Fruit fly (Drosophila melanogaster) whole organism, pupa: ENCODE measurements around the gene C1GalTA.

Source experiments
- CG10348 ChIP-seq: fragments of 200-800 bp; sonication (Bioruptor generic); IDR thresholded peaks from 2 replicates; pipeline ENCODE4 v1.3.6; 2022; ENCODE audit warnings: missing biosample characterization, missing genetic modification characterization
- CG12605 ChIP-seq: fragments of 200-800 bp; sonication (Bioruptor generic); IDR thresholded peaks from 2 replicates; pipeline ENCODE4 v1.3.6; 2022; ENCODE audit warnings: missing biosample characterization, missing genetic modification characterization
- CG13204 ChIP-seq: fragments of 200-800 bp; sonication (Bioruptor generic); optimal IDR thresholded peaks from 2 replicates; lab custom pipeline; 2018; ENCODE audit warnings: missing biosample characterization, mild to moderate bottlenecking, missing genetic modification characterization, moderate library complexity
- CG14655 ChIP-seq: fragments of 200-800 bp; sonication (Bioruptor generic); optimal IDR thresholded peaks from 3 replicates; lab custom pipeline; 2017; ENCODE audit warnings: mild to moderate bottlenecking, missing biosample characterization, missing genetic modification reagents, missing genetic modification characterization
- CG15710 ChIP-seq: fragments of 200-800 bp; sonication (Bioruptor generic); optimal IDR thresholded peaks from 2 replicates; lab custom pipeline; 2018; ENCODE audit warnings: missing biosample characterization, mild to moderate bottlenecking, missing genetic modification characterization, moderate library complexity
- CG17806 ChIP-seq: fragments of 200-800 bp; sonication (Bioruptor generic); optimal IDR thresholded peaks from 2 replicates; lab custom pipeline; 2018; ENCODE audit warnings: missing biosample characterization, mild to moderate bottlenecking, missing genetic modification characterization, moderate library complexity
- CG32121 ChIP-seq: fragments of 200-800 bp; sonication (Bioruptor generic); IDR thresholded peaks from 2 replicates; pipeline ENCODE4 v1.3.6; 2022; ENCODE audit warnings: missing biosample characterization, missing genetic modification characterization
- CG34367 ChIP-seq: fragments of 200-800 bp; sonication (Bioruptor generic); optimal IDR thresholded peaks from 2 replicates; lab custom pipeline; 2018; ENCODE audit warnings: missing biosample characterization, mild to moderate bottlenecking, missing genetic modification characterization
- CG4496 ChIP-seq: fragments of 200-800 bp; sonication (Bioruptor generic); IDR thresholded peaks from 3 replicates; pipeline ENCODE4 v1.3.6; 2022; ENCODE audit warnings: missing biosample characterization, missing genetic modification characterization
- CG8159 ChIP-seq: fragments of 200-800 bp; sonication (Bioruptor generic); optimal IDR thresholded peaks from 3 replicates; lab custom pipeline; 2018; ENCODE audit warnings: missing biosample characterization, mild to moderate bottlenecking, missing genetic modification characterization, moderate library complexity
- CG8301 ChIP-seq: fragments of 200-800 bp; sonication (Bioruptor generic); optimal IDR thresholded peaks from 2 replicates; lab custom pipeline; 2018; ENCODE audit warnings: missing biosample characterization, mild to moderate bottlenecking, missing genetic modification characterization
- CG9948 ChIP-seq: fragments of 200-800 bp; sonication (Bioruptor generic); optimal IDR thresholded peaks from 2 replicates; lab custom pipeline; 2018; ENCODE audit warnings: missing biosample characterization, mild to moderate bottlenecking, missing genetic modification characterization, moderate library complexity
- D1 ChIP-seq: fragments of 200-800 bp; sonication (Bioruptor generic); optimal IDR thresholded peaks from 2 replicates; lab custom pipeline; 2018; ENCODE audit warnings: missing biosample characterization, mild to moderate bottlenecking, missing genetic modification characterization, moderate library complexity
- EcR ChIP-seq: fragments of 200-800 bp; sonication (Bioruptor generic); optimal IDR thresholded peaks from 3 replicates; lab custom pipeline; 2019; ENCODE audit warnings: missing biosample characterization, missing genetic modification characterization, mild to moderate bottlenecking, moderate library complexity, missing genetic modification reagents
- Ets98B ChIP-seq: fragments of 200-800 bp; sonication (Bioruptor generic); IDR thresholded peaks from 2 replicates; pipeline ENCODE4 v1.3.6; 2022; ENCODE audit warnings: missing biosample characterization, missing genetic modification characterization
- Pif1A ChIP-seq: fragments of 200-800 bp; sonication (Bioruptor generic); optimal IDR thresholded peaks from 3 replicates; lab custom pipeline; 2016; ENCODE audit warnings: missing biosample characterization, missing genetic modification characterization
- Pif1B ChIP-seq: fragments of 200-800 bp; sonication (Bioruptor generic); optimal IDR thresholded peaks from 3 replicates; lab custom pipeline; 2016; ENCODE audit warnings: missing biosample characterization, missing genetic modification characterization
- Snoo ChIP-seq: fragments of 200-800 bp; sonication (Bioruptor generic); optimal IDR thresholded peaks from 3 replicates; lab custom pipeline; 2017; ENCODE audit warnings: missing biosample characterization, mild to moderate bottlenecking, missing genetic modification characterization, inconsistent platforms
- fd96Ca ChIP-seq: fragments of 200-800 bp; sonication (Bioruptor generic); IDR thresholded peaks from 3 replicates; pipeline ENCODE4 v1.3.6; 2022; ENCODE audit warnings: missing biosample characterization, missing genetic modification characterization
- gl ChIP-seq: fragments of 200-800 bp; sonication (Bioruptor generic); optimal IDR thresholded peaks from 2 replicates; lab custom pipeline; 2018; ENCODE audit warnings: missing biosample characterization, mild to moderate bottlenecking, missing genetic modification characterization
- rn ChIP-seq: fragments of 200-800 bp; sonication (Bioruptor generic); IDR thresholded peaks from 2 replicates; pipeline ENCODE4 v1.3.6; 2022; ENCODE audit warnings: missing biosample characterization, missing genetic modification characterization

C1GalTA gene

dm6 chr2L:8941736-8942337 is 9.2 kb downstream of the C1GalTA start, which contains the start of gene Argl:
Gene Argl, minus strand, starts transcription at chr2L:8942105.
- TF ChIP-seq Snoo (tag; lab: Kevin White, UChicago) (no peak), CG14655 (no peak), Pif1B (GFP tag; lab: Kevin White, UChicago) (peak; percentile 11), CG8159 (tag; lab: Kevin White, UChicago) (peak; percentile 20)

DNA sequence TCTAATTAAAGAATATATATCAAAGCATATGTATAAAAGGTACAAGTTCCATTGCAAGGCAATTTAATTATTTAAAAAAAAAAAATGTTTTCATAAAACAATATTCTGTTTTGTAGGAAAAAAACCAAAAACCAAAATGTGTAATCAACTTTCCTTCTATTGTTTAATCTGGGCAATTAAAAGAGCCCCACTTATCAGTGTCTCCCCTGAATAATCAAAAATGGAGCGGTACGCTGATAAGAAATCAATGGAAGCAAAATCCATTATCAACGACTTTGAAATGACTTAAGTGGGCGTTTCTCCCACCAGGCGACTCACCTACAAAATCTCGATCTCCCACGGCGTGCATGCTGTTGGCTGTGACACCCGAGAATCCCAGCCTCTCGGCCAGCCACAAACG is 10.3 kb downstream of the C1GalTA start:
- TF ChIP-seq Snoo (tag; lab: Kevin White, UChicago) = no peak
- TF ChIP-seq D1 (tag; lab: Kevin White, UChicago) = no peak
- no peak for TF ChIP-seq EcR (GFP tag; lab: Kevin White, UChicago)
- no peak for TF ChIP-seq Ets98B (GFP tag; lab: Robert Waterston, UW)
- TF ChIP-seq CG8301 (tag; lab: Kevin White, UChicago) = no peak
- no peak for TF ChIP-seq CG14655
- no peak for TF ChIP-seq Pif1A (GFP tag; lab: Kevin White, UChicago)

- no peak for TF ChIP-seq Pif1A (GFP tag; lab: Kevin White, UChicago)
- TF ChIP-seq fd96Ca (GFP tag; lab: Robert Waterston, UW) = no peak
- no peak for TF ChIP-seq CG17806 (tag; lab: Kevin White, UChicago)
- no peak for TF ChIP-seq Snoo (tag; lab: Kevin White, UChicago)
- TF ChIP-seq CG15710 (tag; lab: Kevin White, UChicago) = no peak
- no peak for TF ChIP-seq CG9948 (tag; lab: Kevin White, UChicago)
- TF ChIP-seq gl (tag; lab: Kevin White, UChicago) = no peak
- TF ChIP-seq CG32121 (GFP tag; lab: Robert Waterston, UW) = no peak
- TF ChIP-seq CG14655 = no peak
- TF ChIP-seq rn = no peak
- TF ChIP-seq CG34367 (tag; lab: Kevin White, UChicago) = no peak
- no peak for TF ChIP-seq EcR (GFP tag; lab: Kevin White, UChicago)
- TF ChIP-seq Ets98B (GFP tag; lab: Robert Waterston, UW) = no peak
- no peak for TF ChIP-seq CG12605 (GFP tag; lab: Robert Waterston, UW)
- no peak for TF ChIP-seq CG8301 (tag; lab: Kevin White, UChicago)
- no peak for TF ChIP-seq CG10348
- TF ChIP-seq CG13204 (GFP tag; lab: Kevin White, UChicago) = no peak
- no peak for TF ChIP-seq CG4496 (GFP tag; lab: Robert Waterston, UW)
- TF ChIP-seq Pif1B (GFP tag; lab: Kevin White, UChicago) = no peak
These were observed 13.1 kb downstream of the C1GalTA start for dm6 chr2L:8937837-8938413.

DNA sequence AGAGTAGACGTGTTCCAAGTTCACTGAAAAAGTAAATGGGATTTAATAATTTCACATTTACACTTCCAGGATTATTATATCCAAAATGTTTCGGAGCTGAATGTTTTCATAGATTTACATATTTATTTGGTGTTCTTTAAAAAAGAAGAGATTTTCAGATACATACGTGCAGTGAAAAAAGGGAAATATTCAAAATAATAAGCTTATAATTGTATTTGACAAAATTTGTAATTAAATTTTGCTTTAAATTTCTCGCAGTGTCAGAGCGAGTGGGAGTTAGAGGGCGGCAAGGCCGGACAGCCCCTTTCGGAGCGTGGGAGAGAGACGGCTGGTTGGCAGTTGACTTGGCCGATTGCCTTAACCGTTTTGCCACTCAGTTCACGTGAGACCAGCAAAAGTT is 14.0 kb downstream of the C1GalTA start, which contains the start of gene Tsp29Fb:
Tsp29Fb (plus strand) TSS at position 388 of the 400 bp plus-strand sequence.
- no peak for TF ChIP-seq CG12605 (GFP tag; lab: Robert Waterston, UW)
- no peak for TF ChIP-seq CG34367 (tag; lab: Kevin White, UChicago)
- TF ChIP-seq Ets98B (GFP tag; lab: Robert Waterston, UW) = peak; percentile 36
- peak; percentile 18 for TF ChIP-seq Pif1B (GFP tag; lab: Kevin White, UChicago)
- no peak for TF ChIP-seq CG17806 (tag; lab: Kevin White, UChicago)
- TF ChIP-seq fd96Ca (GFP tag; lab: Robert Waterston, UW) = no peak
- TF ChIP-seq gl (tag; lab: Kevin White, UChicago) = no peak
- TF ChIP-seq D1 (tag; lab: Kevin White, UChicago) = no peak
- no peak for TF ChIP-seq CG15710 (tag; lab: Kevin White, UChicago)
- TF ChIP-seq CG32121 (GFP tag; lab: Robert Waterston, UW) = no peak
- no peak for TF ChIP-seq rn
- no peak for TF ChIP-seq CG13204 (GFP tag; lab: Kevin White, UChicago)
- TF ChIP-seq EcR (GFP tag; lab: Kevin White, UChicago) = no peak
- no peak for TF ChIP-seq CG9948 (tag; lab: Kevin White, UChicago)
- TF ChIP-seq CG4496 (GFP tag; lab: Robert Waterston, UW) = 0 out of 3 replicates have a peak, but pooled peaks have one; percentile 31
- TF ChIP-seq CG14655 = no peak
- peak; percentile 48 for TF ChIP-seq Pif1A (GFP tag; lab: Kevin White, UChicago)
- peak; percentile 59 for TF ChIP-seq CG8159 (tag; lab: Kevin White, UChicago)
- TF ChIP-seq CG10348 = no peak
- no peak for TF ChIP-seq CG8301 (tag; lab: Kevin White, UChicago)
- peak; percentile 62 for TF ChIP-seq Snoo (tag; lab: Kevin White, UChicago)
- TF ChIP-seq, all 21 proteins: peak for 6

dm6 chr2L:8933710-8934242 is 17.2 kb downstream of the C1GalTA start, which contains the start of gene Tsp29Fa:
Gene Tsp29Fa, plus strand, starts transcription at chr2L:8933962.
- TF ChIP-seq fd96Ca (GFP tag; lab: Robert Waterston, UW) = no peak
- TF ChIP-seq CG9948 (tag; lab: Kevin White, UChicago) = no peak
- TF ChIP-seq CG14655 = no peak
- TF ChIP-seq CG17806 (tag; lab: Kevin White, UChicago) = no peak
- TF ChIP-seq CG12605 (GFP tag; lab: Robert Waterston, UW) = no peak

- no peak for TF ChIP-seq gl (tag; lab: Kevin White, UChicago)
- TF ChIP-seq rn = no peak
- TF ChIP-seq Ets98B (GFP tag; lab: Robert Waterston, UW) = no peak
- TF ChIP-seq Snoo (tag; lab: Kevin White, UChicago) = no peak
- no peak for TF ChIP-seq D1 (tag; lab: Kevin White, UChicago)
- TF ChIP-seq fd96Ca (GFP tag; lab: Robert Waterston, UW) = no peak
- no peak for TF ChIP-seq CG15710 (tag; lab: Kevin White, UChicago)
- TF ChIP-seq, all 21 proteins: peak for 0
These were observed 19.8 kb downstream of the C1GalTA start for dm6 chr2L:8931176-8931575.
